Fruit fly (Drosophila melanogaster) whole organism, embryonic: ENCODE results near the gene CG9717.
A peak's percentile ranks its signal among the peaks of the same experiment; 100 is the strongest.

Experiments used
- Adf1 ChIP-seq: fragments of 200-800 bp; sonication (Bioruptor generic); IDR thresholded peaks from 2 replicates; pipeline ENCODE4 v1.3.6; 2022; ENCODE audit warnings: missing biosample characterization, missing genetic modification characterization
- Asciz ChIP-seq: fragments of 200-800 bp; sonication (Bioruptor generic); optimal IDR thresholded peaks from 2 replicates; lab custom pipeline; 2017; ENCODE audit warnings: missing biosample characterization, mild to moderate bottlenecking, missing genetic modification characterization, missing genetic modification reagents
- B-H1 ChIP-seq: fragments of 200-800 bp; sonication (Bioruptor generic); IDR thresholded peaks from 3 replicates; pipeline ENCODE4 v1.3.6; 2022; ENCODE audit warnings: missing biosample characterization, missing genetic modification characterization
- CG10267 ChIP-seq: fragments of 200-800 bp; sonication (Bioruptor generic); optimal IDR thresholded peaks from 2 replicates; lab custom pipeline; 2018; ENCODE audit warnings: missing biosample characterization, mild to moderate bottlenecking, missing genetic modification characterization, moderate library complexity
- CG13123 ChIP-seq: fragments of 200-800 bp; sonication (Bioruptor generic); optimal IDR thresholded peaks from 2 replicates; lab custom pipeline; 2016; ENCODE audit warnings: missing biosample characterization, missing genetic modification characterization
- CG14860 ChIP-seq: fragments of 200-800 bp; sonication (Bioruptor generic); IDR thresholded peaks from 3 replicates; pipeline ENCODE4 v1.3.6; 2022; ENCODE audit warnings: missing biosample characterization, missing genetic modification characterization; ENCODE audit not compliant: partially characterized antibody
- CG15514 ChIP-seq: fragments of 200-800 bp; sonication (Bioruptor generic); optimal IDR thresholded peaks from 3 replicates; lab custom pipeline; 2017; ENCODE audit warnings: missing biosample characterization, missing genetic modification characterization, mild to moderate bottlenecking, moderate library complexity, missing genetic modification reagents
- CG15696 ChIP-seq: fragments of 200-800 bp; sonication (Bioruptor generic); optimal IDR thresholded peaks from 2 replicates; lab custom pipeline; 2019; ENCODE audit warnings: missing biosample characterization, mild to moderate bottlenecking, missing genetic modification characterization, moderate library complexity
- CG1647 ChIP-seq: fragments of 200-800 bp; sonication (Bioruptor generic); optimal IDR thresholded peaks from 3 replicates; lab custom pipeline; 2016; ENCODE audit warnings: missing biosample characterization, missing genetic modification characterization
- CG16779 ChIP-seq: fragments of 200-800 bp; sonication (Bioruptor generic); IDR thresholded peaks from 2 replicates; pipeline ENCODE4 v1.3.6; 2022; ENCODE audit warnings: missing biosample characterization, missing genetic modification characterization
- CG16863 ChIP-seq: fragments of 200-800 bp; sonication (Bioruptor generic); optimal IDR thresholded peaks from 3 replicates; lab custom pipeline; 2016; ENCODE audit warnings: missing biosample characterization, missing genetic modification characterization
- CG17328 ChIP-seq: fragments of 200-800 bp; sonication (Bioruptor generic); IDR thresholded peaks from 2 replicates; pipeline ENCODE4 v1.3.6; 2022; ENCODE audit warnings: missing biosample characterization, missing genetic modification characterization
- CG17359 ChIP-seq: fragments of 200-800 bp; sonication (Bioruptor generic); optimal IDR thresholded peaks from 3 replicates; lab custom pipeline; 2018; ENCODE audit warnings: missing biosample characterization, mild to moderate bottlenecking, missing genetic modification characterization, moderate library complexity
- CG2678 ChIP-seq: fragments of 200-800 bp; sonication (Bioruptor generic); optimal IDR thresholded peaks from 3 replicates; lab custom pipeline; 2019; ENCODE audit warnings: missing biosample characterization, mild to moderate bottlenecking, missing genetic modification characterization, moderate library complexity
- CG31365 ChIP-seq: fragments of 200-800 bp; sonication (Bioruptor generic); optimal IDR thresholded peaks from 2 replicates; lab custom pipeline; 2018; ENCODE audit warnings: missing biosample characterization, mild to moderate bottlenecking, missing genetic modification characterization
- CG32772 ChIP-seq: fragments of 200-800 bp; sonication (Bioruptor generic); IDR thresholded peaks from 2 replicates; pipeline ENCODE4 v1.3.6; 2022; ENCODE audit warnings: missing biosample characterization, missing genetic modification characterization
- CG4617 ChIP-seq: fragments of 200-800 bp; sonication (Bioruptor generic); optimal IDR thresholded peaks from 3 replicates; lab custom pipeline; 2016; ENCODE audit warnings: missing biosample characterization, missing genetic modification characterization, borderline replicate concordance
- CG5245 ChIP-seq: fragments of 200-800 bp; sonication (Bioruptor generic); optimal IDR thresholded peaks from 3 replicates; lab custom pipeline; 2016; ENCODE audit warnings: missing biosample characterization, missing genetic modification characterization
- CG6272 ChIP-seq: fragments of 200-800 bp; sonication (Bioruptor generic); IDR thresholded peaks from 2 replicates; pipeline ENCODE4 v1.3.6; 2022; ENCODE audit warnings: missing biosample characterization, missing genetic modification characterization
- CG8089 ChIP-seq: fragments of 200-800 bp; sonication (Bioruptor generic); optimal IDR thresholded peaks from 3 replicates; lab custom pipeline; 2016; ENCODE audit warnings: missing biosample characterization, missing genetic modification characterization
- CG8944 ChIP-seq: fragments of 200-800 bp; sonication (Bioruptor generic); optimal IDR thresholded peaks from 3 replicates; lab custom pipeline; 2016; ENCODE audit warnings: missing biosample characterization, missing genetic modification characterization
- CHES-1-like ChIP-seq: fragments of 200-800 bp; sonication (Bioruptor generic); optimal IDR thresholded peaks from 2 replicates; lab custom pipeline; 2016; ENCODE audit warnings: missing biosample characterization, missing genetic modification characterization
- Elba2 ChIP-seq: fragments of 200-800 bp; sonication (Bioruptor generic); optimal IDR thresholded peaks from 3 replicates; lab custom pipeline; 2016; ENCODE audit warnings: missing biosample characterization, missing genetic modification characterization
- Fer2 ChIP-seq: fragments of 200-800 bp; sonication (Bioruptor generic); optimal IDR thresholded peaks from 2 replicates; lab custom pipeline; 2018; ENCODE audit warnings: missing biosample characterization, mild to moderate bottlenecking, missing genetic modification characterization, moderate library complexity
- GATAe ChIP-seq: fragments of 200-800 bp; sonication (Bioruptor generic); conservative IDR thresholded peaks from 2 replicates; pipeline ENCODE4 v1.3.6; 2022; ENCODE audit warnings: missing biosample characterization, missing genetic modification characterization
- Hmr ChIP-seq: fragments of 200-800 bp; sonication (Bioruptor generic); optimal IDR thresholded peaks from 3 replicates; lab custom pipeline; 2017; ENCODE audit warnings: mild to moderate bottlenecking, missing biosample characterization, missing genetic modification reagents, missing genetic modification characterization
- Meics ChIP-seq: fragments of 200-800 bp; sonication (Bioruptor generic); optimal IDR thresholded peaks from 2 replicates; lab custom pipeline; 2017; ENCODE audit warnings: missing biosample characterization, mild to moderate bottlenecking, missing genetic modification characterization
- NfI ChIP-seq: fragments of 200-800 bp; sonication (Bioruptor generic); optimal IDR thresholded peaks from 3 replicates; lab custom pipeline; 2018; ENCODE audit warnings: missing biosample characterization, mild to moderate bottlenecking, missing genetic modification characterization, moderate library complexity
- Trl ChIP-seq, 3 experiments: fragments of >200 bp in 2 of 3; fragments of 200-800 bp in 1 of 3; sonication (Bioruptor generic) in 1 of 3; optimal IDR thresholded peaks; 2 replicates in 1 of 3; 3 replicates in 2 of 3; lab custom pipeline; 2016 to 2017; ENCODE audit warnings: missing biosample characterization in 1 of 3, missing genetic modification characterization in 1 of 3
- bbx ChIP-seq: fragments of 200-800 bp; sonication (Bioruptor generic); IDR thresholded peaks from 2 replicates; pipeline ENCODE4 v1.3.6; 2022; ENCODE audit warnings: missing biosample characterization, missing genetic modification characterization; ENCODE audit not compliant: partially characterized antibody
- bsh ChIP-seq, 2 experiments: fragments of 200-800 bp; sonication (Bioruptor generic); optimal IDR thresholded peaks; 2 replicates each; lab custom pipeline; 2017 to 2018; ENCODE audit warnings: mild to moderate bottlenecking in 2 of 2, missing biosample characterization in 2 of 2, missing genetic modification characterization in 2 of 2, moderate library complexity in 1 of 2
- chm ChIP-seq: fragments of 200-800 bp; sonication (Bioruptor generic); IDR thresholded peaks from 2 replicates; pipeline ENCODE4 v1.3.6; 2022; ENCODE audit warnings: missing biosample characterization, missing genetic modification characterization
- dm ChIP-seq: fragments of 200-800 bp; sonication (Bioruptor generic); optimal IDR thresholded peaks from 3 replicates; lab custom pipeline; 2016; ENCODE audit warnings: missing biosample characterization, missing genetic modification characterization
- dysf ChIP-seq: fragments of 200-800 bp; sonication (Bioruptor generic); IDR thresholded peaks from 3 replicates; pipeline ENCODE4 v1.3.6; 2022; ENCODE audit warnings: missing biosample characterization, missing genetic modification characterization
- emc ChIP-seq: fragments of 200-800 bp; sonication (Bioruptor generic); optimal IDR thresholded peaks from 2 replicates; lab custom pipeline; 2016; ENCODE audit warnings: missing biosample characterization, missing genetic modification characterization
- exex ChIP-seq: fragments of 200-800 bp; sonication (Bioruptor generic); optimal IDR thresholded peaks from 4 replicates; lab custom pipeline; 2018; ENCODE audit warnings: missing biosample characterization, mild to moderate bottlenecking, missing genetic modification characterization, moderate library complexity
- gt ChIP-seq: fragments of 200-800 bp; sonication (Bioruptor generic); IDR thresholded peaks from 2 replicates; pipeline ENCODE4 v1.3.6; 2022; ENCODE audit warnings: missing biosample characterization, missing genetic modification characterization
- hb ChIP-seq: fragments of 200-800 bp; sonication (Bioruptor generic); IDR thresholded peaks from 3 replicates; pipeline ENCODE4 v1.3.6; 2022; ENCODE audit warnings: missing biosample characterization, missing genetic modification characterization; ENCODE audit not compliant: partially characterized antibody
- mam ChIP-seq: fragments of 200-800 bp; sonication (Bioruptor generic); optimal IDR thresholded peaks from 3 replicates; lab custom pipeline; 2016; ENCODE audit warnings: missing biosample characterization, missing genetic modification characterization
- mirr ChIP-seq: fragments of 200-800 bp; sonication (Bioruptor generic); optimal IDR thresholded peaks from 3 replicates; lab custom pipeline; 2018; ENCODE audit warnings: missing biosample characterization, mild to moderate bottlenecking, missing genetic modification characterization
- nerfin-1 ChIP-seq: fragments of 200-800 bp; sonication (Bioruptor generic); optimal IDR thresholded peaks from 3 replicates; lab custom pipeline; 2019; ENCODE audit warnings: missing biosample characterization, mild to moderate bottlenecking, missing genetic modification characterization, moderate library complexity
- oc ChIP-seq: fragments of 200-800 bp; sonication (Bioruptor generic); optimal IDR thresholded peaks from 2 replicates; lab custom pipeline; 2018; ENCODE audit warnings: missing biosample characterization, mild to moderate bottlenecking, missing genetic modification characterization, moderate library complexity
- pita ChIP-seq: fragments of 200-800 bp; sonication (Bioruptor generic); optimal IDR thresholded peaks from 2 replicates; lab custom pipeline; 2017; ENCODE audit warnings: missing biosample characterization, mild to moderate bottlenecking, missing genetic modification characterization
- pnt ChIP-seq: fragments of 200-800 bp; sonication (Bioruptor generic); optimal IDR thresholded peaks from 3 replicates; lab custom pipeline; 2016; ENCODE audit warnings: missing biosample characterization, missing genetic modification characterization
- ranshi ChIP-seq: fragments of 200-800 bp; sonication (Bioruptor generic); IDR thresholded peaks from 2 replicates; pipeline ENCODE4 v1.3.6; 2022; ENCODE audit warnings: missing biosample characterization, missing genetic modification characterization
- repo ChIP-seq: fragments of 200-800 bp; sonication (Bioruptor generic); optimal IDR thresholded peaks from 2 replicates; lab custom pipeline; 2016; ENCODE audit warnings: missing biosample characterization, missing genetic modification characterization
- sqz ChIP-seq: fragments of 200-800 bp; sonication (Bioruptor generic); optimal IDR thresholded peaks from 3 replicates; lab custom pipeline; 2018; ENCODE audit warnings: missing biosample characterization, mild to moderate bottlenecking, missing genetic modification characterization
- yki ChIP-seq: fragments of >200 bp; optimal IDR thresholded peaks from 3 replicates; lab custom pipeline; 2018
- zen2 ChIP-seq: fragments of 200-800 bp; sonication (Bioruptor generic); IDR thresholded peaks from 3 replicates; pipeline ENCODE4 v1.3.6; 2022; ENCODE audit warnings: missing biosample characterization, missing genetic modification characterization; ENCODE audit not compliant: partially characterized antibody
- zfh2 ChIP-seq: fragments of 200-800 bp; sonication (Bioruptor generic); optimal IDR thresholded peaks from 2 replicates; lab custom pipeline; 2016; ENCODE audit warnings: missing biosample characterization, missing genetic modification characterization

CG9717 gene

dm6 chr3R:30540196-30540595, 46.9 kb downstream of the CG9717 start (continued):
- TF ChIP-seq Hmr (GFP tag; lab: Kevin White, UChicago) (peak; percentile 93), dysf (GFP tag; lab: Robert Waterston, UW) (peak; percentile 95), CG8089 (peak; percentile 91), dm (GFP tag; lab: Kevin White, UChicago) (peak; percentile 82), chm (GFP tag; lab: Robert Waterston, UW) (peak; percentile 90), exex (tag; lab: Kevin White, UChicago) (peak; percentile 70), CG16863 (GFP tag; lab: Kevin White, UChicago) (peak; percentile 92), B-H1 (GFP tag; lab: Robert Waterston, UW) (peak; percentile 91), Meics (GFP tag; lab: Kevin White, UChicago) (peak; percentile 93), mirr (peak; percentile 92), Trl (optimal IDR thresholded peaks at IDR 0.05; lab: Kevin White, UChicago) (no peak), Trl (GFP tag; optimal IDR thresholded peaks at IDR 0.05; lab: Kevin White, UChicago) (peak; percentile 96), Adf1 (GFP tag; lab: Robert Waterston, UW) (peak; percentile 66), bsh (GFP tag; optimal IDR thresholded peaks at IDR 0.05; lab: Kevin White, UChicago) (peak; percentile 13 to 93), CG17328 (GFP tag; lab: Robert Waterston, UW) (peak; percentile 93), CG2678 (tag; lab: Kevin White, UChicago) (peak; percentile 95), pita (GFP tag; lab: Kevin White, UChicago) (no peak), CG16779 (GFP tag; lab: Robert Waterston, UW) (peak; percentile 88), hb (GFP tag; lab: Robert Waterston, UW) (no peak), mam (peak; percentile 96), yki (no peak), repo (GFP tag; lab: Kevin White, UChicago) (peak; percentile 91), emc (peak; percentile 90), Asciz (GFP tag; lab: Kevin White, UChicago) (peak; percentile 92), CG32772 (peak; percentile 93), gt (GFP tag; lab: Robert Waterston, UW) (peak; percentile 81), sqz (GFP tag; lab: Kevin White, UChicago) (peak; percentile 72), ranshi (GFP tag; lab: Robert Waterston, UW) (peak; percentile 94), zfh2 (peak; percentile 91), CG6272 (peak; percentile 85), Fer2 (tag; lab: Kevin White, UChicago) (peak; percentile 93), bbx (GFP tag; lab: Robert Waterston, UW) (no peak), zen2 (GFP tag; lab: Robert Waterston, UW) (no peak), CG17359 (peak; percentile 95), CG5245 (GFP tag; lab: Kevin White, UChicago) (peak; percentile 92), CG8944 (GFP tag; lab: Kevin White, UChicago) (peak; percentile 92), CG10267 (tag; lab: Kevin White, UChicago) (peak; percentile 79), CG15696 (tag; lab: Kevin White, UChicago) (peak; percentile 63), pnt (peak; percentile 94), Elba2 (GFP tag; lab: Kevin White, UChicago) (no peak), CG14860 (GFP tag; lab: Robert Waterston, UW) (no peak), GATAe (GFP tag; lab: Robert Waterston, UW) (peak; percentile 37; the same call in 1 of the 2 replicates), CG1647 (GFP tag; lab: Kevin White, UChicago) (peak; percentile 92), NfI (GFP tag; lab: Kevin White, UChicago) (peak; percentile 94), CG13123 (GFP tag; lab: Kevin White, UChicago) (peak; percentile 86), CHES-1-like (GFP tag; lab: Kevin White, UChicago) (peak; percentile 89), oc (peak; percentile 86), CG4617 (GFP tag; lab: Kevin White, UChicago) (peak; percentile 83), CG15514 (peak; percentile 87), CG31365 (tag; lab: Kevin White, UChicago) (peak; percentile 77), nerfin-1 (tag; lab: Kevin White, UChicago) (peak; percentile 84)
